Fruit fly (Drosophila melanogaster) whole organism, embryonic: ENCODE data around the gene Eip93F.
A peak's percentile ranks its signal among the peaks of the same experiment; 100 is the strongest.

Experiments
- Antp ChIP-seq: fragments of 200-800 bp; sonication (Bioruptor generic); optimal IDR thresholded peaks from 3 replicates; lab custom pipeline; 2016; ENCODE audit warnings: missing biosample characterization, missing genetic modification characterization
- Atf3 ChIP-seq: fragments of 200-800 bp; sonication (Bioruptor generic); optimal IDR thresholded peaks from 3 replicates; lab custom pipeline; 2016; ENCODE audit warnings: missing biosample characterization, missing genetic modification characterization
- CG10366 ChIP-seq: fragments of 200-800 bp; sonication (Bioruptor generic); IDR thresholded peaks from 2 replicates; pipeline ENCODE4 v1.3.6; 2022; ENCODE audit warnings: missing biosample characterization, missing genetic modification characterization
- CG11560 ChIP-seq: fragments of 200-800 bp; sonication (Bioruptor generic); IDR thresholded peaks from 3 replicates; pipeline ENCODE4 v1.3.6; 2022; ENCODE audit warnings: missing biosample characterization, missing genetic modification characterization
- CG11696 ChIP-seq: fragments of 200-800 bp; sonication (Bioruptor generic); IDR thresholded peaks from 2 replicates; pipeline ENCODE4 v1.3.6; 2022; ENCODE audit warnings: missing biosample characterization, missing genetic modification characterization
- CG1233 ChIP-seq: fragments of 200-800 bp; sonication (Bioruptor generic); optimal IDR thresholded peaks from 4 replicates; lab custom pipeline; 2018; ENCODE audit warnings: missing biosample characterization, mild to moderate bottlenecking, missing genetic modification characterization
- CG13894 ChIP-seq: fragments of 200-800 bp; sonication (Bioruptor generic); optimal IDR thresholded peaks from 3 replicates; lab custom pipeline; 2018; ENCODE audit warnings: missing biosample characterization, mild to moderate bottlenecking, missing genetic modification characterization, moderate library complexity
- CG14014 ChIP-seq: fragments of 200-800 bp; sonication (Bioruptor generic); IDR thresholded peaks from 2 replicates; pipeline ENCODE4 v1.3.6; 2022; ENCODE audit warnings: missing biosample characterization, missing genetic modification characterization
- CG14965 ChIP-seq: fragments of 200-800 bp; sonication (Bioruptor generic); optimal IDR thresholded peaks from 2 replicates; lab custom pipeline; 2016; ENCODE audit warnings: missing biosample characterization, missing genetic modification characterization, borderline replicate concordance
- CG15479 ChIP-seq: fragments of 200-800 bp; sonication (Bioruptor generic); optimal IDR thresholded peaks from 3 replicates; lab custom pipeline; 2019; ENCODE audit warnings: missing biosample characterization, mild to moderate bottlenecking, missing genetic modification characterization, moderate library complexity
- CG16813 ChIP-seq: fragments of 200-800 bp; sonication (Bioruptor generic); IDR thresholded peaks from 3 replicates; pipeline ENCODE4 v1.3.6; 2022; ENCODE audit warnings: missing biosample characterization, missing genetic modification characterization; ENCODE audit not compliant: partially characterized antibody
- CG17186 ChIP-seq: fragments of 200-800 bp; sonication (Bioruptor generic); optimal IDR thresholded peaks from 3 replicates; lab custom pipeline; 2017; ENCODE audit warnings: missing biosample characterization, missing genetic modification reagents, missing genetic modification characterization
- CG17568 ChIP-seq: fragments of 200-800 bp; sonication (Bioruptor generic); optimal IDR thresholded peaks from 2 replicates; lab custom pipeline; 2018; ENCODE audit warnings: missing biosample characterization, mild to moderate bottlenecking, missing genetic modification characterization, moderate library complexity
- CG17829 ChIP-seq: fragments of 200-800 bp; optimal IDR thresholded peaks from 2 replicates; lab custom pipeline; 2019; ENCODE audit warnings: missing biosample characterization, mild to moderate bottlenecking, missing genetic modification characterization, moderate library complexity
- CG4404 ChIP-seq: fragments of 200-800 bp; sonication (Bioruptor generic); IDR thresholded peaks from 2 replicates; pipeline ENCODE4 v1.3.6; 2022; ENCODE audit warnings: missing biosample characterization, missing genetic modification characterization
- CG7372 ChIP-seq: fragments of 200-800 bp; sonication (Bioruptor generic); IDR thresholded peaks from 2 replicates; pipeline ENCODE4 v1.3.6; 2022; ENCODE audit warnings: missing biosample characterization, missing genetic modification characterization
- CG8388 ChIP-seq: fragments of 200-800 bp; sonication (Bioruptor generic); optimal IDR thresholded peaks from 2 replicates; lab custom pipeline; 2019; ENCODE audit warnings: missing biosample characterization, mild to moderate bottlenecking, missing genetic modification characterization, moderate library complexity
- CG8924 ChIP-seq: fragments of 200-800 bp; optimal IDR thresholded peaks from 3 replicates; lab custom pipeline; 2019; ENCODE audit warnings: missing biosample characterization, mild to moderate bottlenecking, missing genetic modification characterization, moderate library complexity
- CG9932 ChIP-seq: fragments of 200-800 bp; sonication (Bioruptor generic); IDR thresholded peaks from 2 replicates; pipeline ENCODE4 v1.3.6; 2022; ENCODE audit warnings: missing biosample characterization, missing genetic modification characterization
- Chrac-16 ChIP-seq: fragments of 200-800 bp; sonication (Bioruptor generic); optimal IDR thresholded peaks from 3 replicates; lab custom pipeline; 2016; ENCODE audit warnings: missing biosample characterization, missing genetic modification characterization
- Drgx ChIP-seq: fragments of 200-800 bp; sonication (Bioruptor generic); IDR thresholded peaks from 2 replicates; pipeline ENCODE4 v1.3.6; 2022; ENCODE audit warnings: missing biosample characterization, missing genetic modification characterization
- Elba2 ChIP-seq: fragments of 200-800 bp; sonication (Bioruptor generic); optimal IDR thresholded peaks from 3 replicates; lab custom pipeline; 2016; ENCODE audit warnings: missing biosample characterization, missing genetic modification characterization
- Ets65A ChIP-seq: fragments of 200-800 bp; sonication (Bioruptor generic); peaks from one replicate; lab custom pipeline; 2016; ENCODE audit warnings: missing biosample characterization, missing genetic modification characterization
- Gug ChIP-seq: fragments of 200-800 bp; sonication (Bioruptor generic); IDR thresholded peaks from 4 replicates; pipeline ENCODE4 v1.3.6; 2022; ENCODE audit warnings: missing biosample characterization, missing genetic modification characterization
- HHEX ChIP-seq: fragments of 200-800 bp; sonication (Bioruptor generic); optimal IDR thresholded peaks from 3 replicates; lab custom pipeline; 2017; ENCODE audit warnings: missing biosample characterization, mild to moderate bottlenecking, missing genetic modification characterization, missing genetic modification reagents
- HmgD ChIP-seq: fragments of 200-800 bp; sonication (Bioruptor generic); optimal IDR thresholded peaks from 3 replicates; lab custom pipeline; 2016; ENCODE audit warnings: missing biosample characterization, missing genetic modification characterization
- Hr3 ChIP-seq: fragments of 200-800 bp; sonication (Bioruptor generic); optimal IDR thresholded peaks from 3 replicates; lab custom pipeline; 2016; ENCODE audit warnings: missing biosample characterization, missing genetic modification characterization
- Myb ChIP-seq: fragments of 200-800 bp; sonication (Bioruptor generic); optimal IDR thresholded peaks from 2 replicates; lab custom pipeline; 2016; ENCODE audit warnings: missing biosample characterization, missing genetic modification characterization
- Neu2 ChIP-seq: fragments of 200-800 bp; sonication (Bioruptor generic); optimal IDR thresholded peaks from 3 replicates; lab custom pipeline; 2016; ENCODE audit warnings: missing biosample characterization, missing genetic modification characterization, borderline replicate concordance
- Nf-YA ChIP-seq: fragments of 200-800 bp; sonication (Bioruptor generic); IDR thresholded peaks from 2 replicates; pipeline ENCODE4 v1.3.6; 2022; ENCODE audit warnings: missing biosample characterization, missing genetic modification characterization
- Opbp ChIP-seq: fragments of 200-800 bp; sonication (Bioruptor generic); IDR thresholded peaks from 3 replicates; pipeline ENCODE4 v1.3.6; 2022; ENCODE audit warnings: missing biosample characterization, missing genetic modification characterization; ENCODE audit not compliant: partially characterized antibody
- Ptx1 ChIP-seq: fragments of 200-800 bp; sonication (Bioruptor generic); IDR thresholded peaks from 2 replicates; pipeline ENCODE4 v1.3.6; 2022; ENCODE audit warnings: missing biosample characterization, missing genetic modification characterization
- Rx ChIP-seq: fragments of 200-800 bp; sonication (Bioruptor generic); IDR thresholded peaks from 2 replicates; pipeline ENCODE4 v1.3.6; 2022; ENCODE audit warnings: missing biosample characterization, missing genetic modification characterization
- Side ChIP-seq: fragments of 200-800 bp; sonication (Bioruptor generic); optimal IDR thresholded peaks from 2 replicates; lab custom pipeline; 2016; ENCODE audit warnings: missing biosample characterization, missing genetic modification characterization
- bcd ChIP-seq: fragments of 200-800 bp; sonication (Bioruptor generic); optimal IDR thresholded peaks from 2 replicates; lab custom pipeline; 2017; ENCODE audit warnings: missing biosample characterization, mild to moderate bottlenecking, missing genetic modification characterization
- da ChIP-seq: fragments of 200-800 bp; sonication (Bioruptor generic); optimal IDR thresholded peaks from 2 replicates; lab custom pipeline; 2016; ENCODE audit warnings: missing biosample characterization, missing genetic modification characterization
- dmrt99B ChIP-seq: fragments of 200-800 bp; sonication (Bioruptor generic); optimal IDR thresholded peaks from 2 replicates; lab custom pipeline; 2018; ENCODE audit warnings: missing biosample characterization, mild to moderate bottlenecking, missing genetic modification characterization, moderate library complexity
- emc ChIP-seq: fragments of 200-800 bp; sonication (Bioruptor generic); optimal IDR thresholded peaks from 2 replicates; lab custom pipeline; 2016; ENCODE audit warnings: missing biosample characterization, missing genetic modification characterization
- ewg ChIP-seq: fragments of 200-800 bp; sonication (Bioruptor generic); optimal IDR thresholded peaks from 3 replicates; lab custom pipeline; 2017; ENCODE audit warnings: mild to moderate bottlenecking, missing biosample characterization, missing genetic modification reagents, missing genetic modification characterization
- gcm2 ChIP-seq: fragments of 200-800 bp; sonication (Bioruptor generic); optimal IDR thresholded peaks from 2 replicates; lab custom pipeline; 2016; ENCODE audit warnings: missing biosample characterization, missing genetic modification characterization
- her ChIP-seq: fragments of 200-800 bp; sonication (Bioruptor generic); optimal IDR thresholded peaks from 2 replicates; lab custom pipeline; 2016; ENCODE audit warnings: missing biosample characterization, missing genetic modification characterization
- lab ChIP-seq: fragments of 200-800 bp; sonication (Bioruptor generic); optimal IDR thresholded peaks from 3 replicates; lab custom pipeline; 2017; ENCODE audit warnings: missing biosample characterization, missing genetic modification characterization, mild to moderate bottlenecking, moderate library complexity, missing genetic modification reagents
- pan ChIP-seq, 4 experiments: fragments of >200 bp in 3 of 4; fragments of 200-800 bp in 1 of 4; sonication (Bioruptor generic) in 1 of 4; optimal IDR thresholded peaks in 3 of 4; IDR thresholded peaks in 1 of 4; 2 replicates each; pipeline versions ENCODE4 v1.3.6 to Lab custom; 2017 to 2022; ENCODE audit warnings: missing biosample characterization in 2 of 4, missing genetic modification characterization in 2 of 4, mixed read lengths in 1 of 4
- pb ChIP-seq: fragments of 200-800 bp; sonication (Bioruptor generic); optimal IDR thresholded peaks from 3 replicates; lab custom pipeline; 2016; ENCODE audit warnings: missing biosample characterization, missing genetic modification characterization
- row ChIP-seq: fragments of 200-800 bp; sonication (Bioruptor generic); IDR thresholded peaks from 3 replicates; pipeline ENCODE4 v1.3.6; 2022; ENCODE audit warnings: missing biosample characterization, missing genetic modification characterization
- slbo ChIP-seq: fragments of 200-800 bp; sonication (Bioruptor generic); IDR thresholded peaks from 2 replicates; pipeline ENCODE4 v1.3.6; 2022; ENCODE audit warnings: missing biosample characterization, missing genetic modification characterization
- toy ChIP-seq: fragments of 200-800 bp; sonication (Bioruptor generic); IDR thresholded peaks from 2 replicates; pipeline ENCODE4 v1.3.6; 2022; ENCODE audit warnings: missing biosample characterization, missing genetic modification characterization

Gene Eip93F

dm6 chr3R:21989770-21990169, 40.9 kb downstream of the Eip93F start:
- TF ChIP-seq Ets65A (GFP tag; lab: Kevin White, UChicago) (peak; percentile 46), CG16813 (GFP tag; lab: Robert Waterston, UW) (no peak), CG8924 (tag; lab: Kevin White, UChicago) (no peak), Drgx (GFP tag; lab: Robert Waterston, UW) (peak; percentile 45; the same call in 1 of the 2 replicates)

dm6 chr3R:21991603-21992002, 42.7 kb downstream of the Eip93F start:
- TF ChIP-seq da (GFP tag; lab: Kevin White, UChicago) (no peak), CG15479 (GFP tag; lab: Kevin White, UChicago) (no peak), CG17829 (tag; lab: Kevin White, UChicago) (no peak), CG7372 (GFP tag; lab: Robert Waterston, UW) (peak; percentile 65), ewg (GFP tag; lab: Kevin White, UChicago) (no peak)

dm6 chr3R:21992909-21993308, 44.0 kb downstream of the Eip93F start:
- no peak for TF ChIP-seq CG14965
- no peak for TF ChIP-seq pan (optimal IDR thresholded peaks at IDR 0.05; lab: Kevin White, UChicago)
- TF ChIP-seq pan (GFP tag; optimal IDR thresholded peaks at IDR 0.05 in 1 of 2, IDR thresholded peaks at IDR 0.05 in 1 of 2) = peak in 1 of 2 experiments; percentile 60
- TF ChIP-seq Atf3 (GFP tag; lab: Kevin White, UChicago) = peak; percentile 45
- TF ChIP-seq toy (GFP tag; lab: Robert Waterston, UW) = no peak
- no peak for TF ChIP-seq gcm2
- no peak for TF ChIP-seq Side (GFP tag; lab: Kevin White, UChicago)
- 0 out of 3 replicates have a peak, but pooled peaks have one; percentile 40 for TF ChIP-seq CG11560 (tag; lab: Robert Waterston, UW)
- TF ChIP-seq CG8388 (GFP tag; lab: Kevin White, UChicago) = no peak
- TF ChIP-seq dmrt99B (tag; lab: Kevin White, UChicago) = peak; percentile 46
- TF ChIP-seq emc (GFP tag; lab: Kevin White, UChicago) = no peak
- peak; percentile 68 for TF ChIP-seq row (GFP tag; lab: Robert Waterston, UW)
- 0 out of 2 replicates have a peak, but pooled peaks have one; percentile 23 for TF ChIP-seq CG11696 (GFP tag; lab: Robert Waterston, UW)
- peak; percentile 39; the same call in 1 of the 2 replicates for TF ChIP-seq Nf-YA (GFP tag; lab: Robert Waterston, UW)
- peak; percentile 52; the same call in 1 of the 2 replicates for TF ChIP-seq CG14014 (GFP tag; lab: Robert Waterston, UW)
- TF ChIP-seq CG4404 (GFP tag; lab: Robert Waterston, UW) = peak; percentile 28; the same call in 1 of the 2 replicates
- no peak for TF ChIP-seq Myb (GFP tag; lab: Kevin White, UChicago)
- TF ChIP-seq HmgD (GFP tag; lab: Kevin White, UChicago) = no peak
- no peak for TF ChIP-seq Neu2 (GFP tag; lab: Kevin White, UChicago)
- no peak for TF ChIP-seq CG17568
- TF ChIP-seq lab (GFP tag; lab: Kevin White, UChicago) = peak; percentile 32
- peak; percentile 57 for TF ChIP-seq Chrac-16 (GFP tag; lab: Kevin White, UChicago)
- TF ChIP-seq Elba2 (GFP tag; lab: Kevin White, UChicago) = no peak
- TF ChIP-seq HHEX (GFP tag; lab: Kevin White, UChicago) = no peak
- peak; percentile 80 for TF ChIP-seq slbo (GFP tag; lab: Robert Waterston, UW)
- TF ChIP-seq CG13894 (tag; lab: Kevin White, UChicago) = no peak
- TF ChIP-seq pb (GFP tag; lab: Kevin White, UChicago) = no peak
- no peak for TF ChIP-seq Opbp (GFP tag; lab: Robert Waterston, UW)
- TF ChIP-seq Ptx1 (GFP tag; lab: Robert Waterston, UW) = peak; percentile 60
- TF ChIP-seq her = no peak
- TF ChIP-seq CG17186 (GFP tag; lab: Kevin White, UChicago) = no peak
- TF ChIP-seq bcd = peak; percentile 18
- peak; percentile 9 for TF ChIP-seq Hr3 (GFP tag; lab: Kevin White, UChicago)
- no peak for TF ChIP-seq Antp (GFP tag; lab: Kevin White, UChicago)
- TF ChIP-seq CG9932 = peak; percentile 63
- TF ChIP-seq CG1233 (GFP tag; lab: Kevin White, UChicago) = peak; percentile 1
- peak; percentile 29; the same call in 1 of the 2 replicates for TF ChIP-seq Rx
- TF ChIP-seq CG10366 (GFP tag; lab: Robert Waterston, UW) = peak; percentile 59
- peak; percentile 73 for TF ChIP-seq Gug
